Fruit fly (Drosophila melanogaster) whole organism, embryonic: ENCODE measurements around the gene CG8958.
A peak's percentile ranks its signal among the peaks of the same experiment; 100 is the strongest.

Experiments used
- Bgb ChIP-seq: fragments of 200-800 bp; sonication (Bioruptor generic); IDR thresholded peaks from 2 replicates; pipeline ENCODE4 v1.3.6; 2022; ENCODE audit warnings: missing biosample characterization, missing genetic modification characterization; ENCODE audit not compliant: partially characterized antibody
- BtbVII ChIP-seq: fragments of 200-800 bp; sonication (Bioruptor generic); optimal IDR thresholded peaks from 3 replicates; lab custom pipeline; 2017; ENCODE audit warnings: missing biosample characterization, mild to moderate bottlenecking, missing genetic modification characterization
- CG11093 ChIP-seq: fragments of 200-800 bp; sonication (Bioruptor generic); IDR thresholded peaks from 3 replicates; pipeline ENCODE4 v1.3.6; 2022; ENCODE audit warnings: missing biosample characterization, missing genetic modification characterization
- CG12391 ChIP-seq: fragments of 200-800 bp; sonication (Bioruptor generic); optimal IDR thresholded peaks from 3 replicates; lab custom pipeline; 2018; ENCODE audit warnings: missing biosample characterization, mild to moderate bottlenecking, missing genetic modification characterization, moderate library complexity
- CG13123 ChIP-seq: fragments of 200-800 bp; sonication (Bioruptor generic); optimal IDR thresholded peaks from 2 replicates; lab custom pipeline; 2016; ENCODE audit warnings: missing biosample characterization, missing genetic modification characterization
- CG13775 ChIP-seq: fragments of 200-800 bp; sonication (Bioruptor generic); optimal IDR thresholded peaks from 3 replicates; lab custom pipeline; 2017; ENCODE audit warnings: missing biosample characterization, mild to moderate bottlenecking, missing genetic modification characterization
- CG14014 ChIP-seq: fragments of 200-800 bp; sonication (Bioruptor generic); IDR thresholded peaks from 2 replicates; pipeline ENCODE4 v1.3.6; 2022; ENCODE audit warnings: missing biosample characterization, missing genetic modification characterization
- CG14667 ChIP-seq: fragments of 200-800 bp; sonication (Bioruptor generic); IDR thresholded peaks from 2 replicates; pipeline ENCODE4 v1.3.6; 2022; ENCODE audit warnings: missing biosample characterization, missing genetic modification characterization
- CG17802 ChIP-seq: fragments of 200-800 bp; sonication (Bioruptor generic); optimal IDR thresholded peaks from 2 replicates; lab custom pipeline; 2018; ENCODE audit warnings: missing biosample characterization, mild to moderate bottlenecking, missing genetic modification characterization, moderate library complexity
- CG2199 ChIP-seq: fragments of 200-800 bp; sonication (Bioruptor generic); IDR thresholded peaks from 3 replicates; pipeline ENCODE4 v1.3.6; 2022; ENCODE audit warnings: missing biosample characterization, missing genetic modification characterization
- CG2889 ChIP-seq: fragments of 200-800 bp; sonication (Bioruptor generic); IDR thresholded peaks from 3 replicates; pipeline ENCODE4 v1.3.6; 2022; ENCODE audit warnings: missing biosample characterization, missing genetic modification characterization
- CG30403 ChIP-seq: fragments of 200-800 bp; sonication (Bioruptor generic); optimal IDR thresholded peaks from 3 replicates; lab custom pipeline; 2016; ENCODE audit warnings: missing biosample characterization, missing genetic modification characterization
- CG3065 ChIP-seq: fragments of 200-800 bp; sonication (Bioruptor generic); optimal IDR thresholded peaks from 2 replicates; lab custom pipeline; 2016; ENCODE audit warnings: missing biosample characterization, missing genetic modification characterization
- CG3407 ChIP-seq: fragments of 200-800 bp; sonication (Bioruptor generic); optimal IDR thresholded peaks from 2 replicates; lab custom pipeline; 2018; ENCODE audit warnings: missing biosample characterization, mild to moderate bottlenecking, missing genetic modification characterization
- CG43689 ChIP-seq: fragments of 200-800 bp; sonication (Bioruptor generic); IDR thresholded peaks from 2 replicates; pipeline ENCODE4 v1.3.6; 2022; ENCODE audit warnings: missing biosample characterization, missing genetic modification characterization
- CG4707 ChIP-seq: fragments of 200-800 bp; sonication (Bioruptor generic); optimal IDR thresholded peaks from 2 replicates; lab custom pipeline; 2018; ENCODE audit warnings: missing biosample characterization, mild to moderate bottlenecking, missing genetic modification characterization, moderate library complexity
- CG4730 ChIP-seq: fragments of 200-800 bp; sonication (Bioruptor generic); IDR thresholded peaks from 2 replicates; pipeline ENCODE4 v1.3.6; 2022; ENCODE audit warnings: missing biosample characterization, missing genetic modification characterization
- CG5180 ChIP-seq: fragments of 200-800 bp; sonication (Bioruptor generic); optimal IDR thresholded peaks from 3 replicates; lab custom pipeline; 2017; ENCODE audit warnings: missing biosample characterization, missing genetic modification characterization, mild to moderate bottlenecking, moderate library complexity, missing genetic modification reagents
- CG6654 ChIP-seq: fragments of 200-800 bp; sonication (Bioruptor generic); optimal IDR thresholded peaks from 2 replicates; lab custom pipeline; 2017; ENCODE audit warnings: missing biosample characterization, mild to moderate bottlenecking, missing genetic modification characterization
- CG6813 ChIP-seq: fragments of 200-800 bp; sonication (Bioruptor generic); optimal IDR thresholded peaks from 2 replicates; lab custom pipeline; 2017; ENCODE audit warnings: missing biosample characterization, missing genetic modification characterization, mild to moderate bottlenecking, moderate library complexity, missing genetic modification reagents
- CG7556 ChIP-seq: fragments of 200-800 bp; sonication (Bioruptor generic); optimal IDR thresholded peaks from 2 replicates; lab custom pipeline; 2017; ENCODE audit warnings: missing biosample characterization, mild to moderate bottlenecking, missing genetic modification characterization
- CG8290 ChIP-seq, 3 experiments: fragments of 200-800 bp; sonication (Bioruptor generic); optimal IDR thresholded peaks; 2 replicates each; lab custom pipeline; 2016 to 2019; ENCODE audit warnings: missing biosample characterization in 3 of 3, missing genetic modification characterization in 3 of 3, mild to moderate bottlenecking in 2 of 3, moderate library complexity in 1 of 3
- D19B ChIP-seq: fragments of 200-800 bp; sonication (Bioruptor generic); optimal IDR thresholded peaks from 2 replicates; lab custom pipeline; 2017; ENCODE audit warnings: missing biosample characterization, mild to moderate bottlenecking, missing genetic modification characterization
- Deaf1 ChIP-seq: fragments of 200-800 bp; optimal IDR thresholded peaks from 3 replicates; lab custom pipeline; 2019; ENCODE audit warnings: missing biosample characterization, mild to moderate bottlenecking, missing genetic modification characterization, moderate library complexity
- Dll ChIP-seq: fragments of 200-800 bp; sonication (Bioruptor generic); IDR thresholded peaks from 4 replicates; pipeline ENCODE4 v1.3.6; 2022; ENCODE audit warnings: missing biosample characterization, missing genetic modification characterization; ENCODE audit not compliant: partially characterized antibody
- E2f2 ChIP-seq: fragments of 200-800 bp; sonication (Bioruptor generic); IDR thresholded peaks from 2 replicates; pipeline ENCODE4 v1.3.6; 2022; ENCODE audit warnings: missing biosample characterization, missing genetic modification characterization
- Elba2 ChIP-seq: fragments of 200-800 bp; sonication (Bioruptor generic); optimal IDR thresholded peaks from 3 replicates; lab custom pipeline; 2016; ENCODE audit warnings: missing biosample characterization, missing genetic modification characterization
- Ets65A ChIP-seq: fragments of 200-800 bp; sonication (Bioruptor generic); peaks from one replicate; lab custom pipeline; 2016; ENCODE audit warnings: missing biosample characterization, missing genetic modification characterization
- Fer1 ChIP-seq: fragments of 200-800 bp; sonication (Bioruptor generic); optimal IDR thresholded peaks from 2 replicates; lab custom pipeline; 2017; ENCODE audit warnings: missing biosample characterization, mild to moderate bottlenecking, missing genetic modification characterization
- HLH3B ChIP-seq: fragments of 200-800 bp; sonication (Bioruptor generic); IDR thresholded peaks from 2 replicates; pipeline ENCODE4 v1.3.6; 2022; ENCODE audit warnings: missing biosample characterization, missing genetic modification characterization
- Hr39 ChIP-seq: fragments of >200 bp; optimal IDR thresholded peaks from 2 replicates; lab custom pipeline; 2017
- Kr ChIP-seq: fragments of 200-800 bp; sonication (Bioruptor generic); optimal IDR thresholded peaks from 2 replicates; lab custom pipeline; 2017; ENCODE audit warnings: missing biosample characterization, mild to moderate bottlenecking, missing genetic modification characterization
- Rx ChIP-seq: fragments of 200-800 bp; sonication (Bioruptor generic); IDR thresholded peaks from 2 replicates; pipeline ENCODE4 v1.3.6; 2022; ENCODE audit warnings: missing biosample characterization, missing genetic modification characterization
- Six4 ChIP-seq: fragments of 200-800 bp; sonication (Bioruptor generic); optimal IDR thresholded peaks from 2 replicates; lab custom pipeline; 2016; ENCODE audit warnings: missing biosample characterization, missing genetic modification characterization
- al ChIP-seq: fragments of 200-800 bp; sonication (Bioruptor generic); IDR thresholded peaks from 2 replicates; pipeline ENCODE4 v1.3.6; 2022; ENCODE audit warnings: missing biosample characterization, missing genetic modification characterization
- ash1 ChIP-seq: fragments of 200-800 bp; sonication (Bioruptor generic); optimal IDR thresholded peaks from 2 replicates; lab custom pipeline; 2018; ENCODE audit warnings: missing biosample characterization, mild to moderate bottlenecking, missing genetic modification characterization
- chm ChIP-seq: fragments of 200-800 bp; sonication (Bioruptor generic); IDR thresholded peaks from 2 replicates; pipeline ENCODE4 v1.3.6; 2022; ENCODE audit warnings: missing biosample characterization, missing genetic modification characterization
- dati ChIP-seq: fragments of 200-800 bp; sonication (Bioruptor generic); IDR thresholded peaks from 2 replicates; pipeline ENCODE4 v1.3.6; 2022; ENCODE audit warnings: missing biosample characterization, missing genetic modification characterization
- ems ChIP-seq: fragments of 200-800 bp; sonication (Bioruptor generic); optimal IDR thresholded peaks from 3 replicates; lab custom pipeline; 2016; ENCODE audit warnings: missing biosample characterization, missing genetic modification characterization
- hbn ChIP-seq: fragments of 200-800 bp; sonication (Bioruptor generic); IDR thresholded peaks from 2 replicates; pipeline ENCODE4 v1.3.6; 2022; ENCODE audit warnings: missing biosample characterization, missing genetic modification characterization; ENCODE audit not compliant: partially characterized antibody
- ind ChIP-seq: fragments of 200-800 bp; sonication (Bioruptor generic); optimal IDR thresholded peaks from 3 replicates; lab custom pipeline; 2016; ENCODE audit warnings: missing biosample characterization, missing genetic modification characterization
- jigr1 ChIP-seq: fragments of 200-800 bp; sonication (Bioruptor generic); IDR thresholded peaks from 3 replicates; pipeline ENCODE4 v1.3.6; 2022; ENCODE audit warnings: missing biosample characterization, missing genetic modification characterization
- klu ChIP-seq: fragments of 200-800 bp; sonication (Bioruptor generic); IDR thresholded peaks from 2 replicates; pipeline ENCODE4 v1.3.6; 2022; ENCODE audit warnings: missing biosample characterization, missing genetic modification characterization
- nom ChIP-seq: fragments of 200-800 bp; sonication (Bioruptor generic); optimal IDR thresholded peaks from 2 replicates; lab custom pipeline; 2017; ENCODE audit warnings: missing biosample characterization, missing genetic modification characterization, mild to moderate bottlenecking, moderate library complexity, missing genetic modification reagents
- pzg ChIP-seq: fragments of 200-800 bp; sonication (Bioruptor generic); optimal IDR thresholded peaks from 3 replicates; lab custom pipeline; 2018; ENCODE audit warnings: missing biosample characterization, mild to moderate bottlenecking, missing genetic modification characterization, moderate library complexity
- sima ChIP-seq: fragments of 200-800 bp; sonication (Bioruptor generic); optimal IDR thresholded peaks from 2 replicates; lab custom pipeline; 2016; ENCODE audit warnings: missing biosample characterization, missing genetic modification characterization
- tx ChIP-seq: fragments of 200-800 bp; sonication (Bioruptor generic); optimal IDR thresholded peaks from 2 replicates; lab custom pipeline; 2016; ENCODE audit warnings: missing biosample characterization, missing genetic modification characterization
- wdn ChIP-seq: fragments of 200-800 bp; sonication (Bioruptor generic); IDR thresholded peaks from 2 replicates; pipeline ENCODE4 v1.3.6; 2022; ENCODE audit warnings: missing biosample characterization, missing genetic modification characterization
- z ChIP-seq: fragments of 200-800 bp; sonication (Bioruptor generic); IDR thresholded peaks from 3 replicates; pipeline ENCODE4 v1.3.6; 2022; ENCODE audit warnings: missing biosample characterization, missing genetic modification characterization
- zf30C ChIP-seq: fragments of 200-800 bp; sonication (Bioruptor generic); optimal IDR thresholded peaks from 3 replicates; lab custom pipeline; 2018; ENCODE audit warnings: missing biosample characterization, mild to moderate bottlenecking, missing genetic modification characterization

Gene CG8958

dm6 chrX:16102338-16103218 is 19.5 kb downstream of the CG8958 start (continued):
- TF ChIP-seq CG4707 (no peak), al (GFP tag; lab: Robert Waterston, UW) (peak; percentile 21; the same call in 1 of the 2 replicates), CG6813 (GFP tag; lab: Kevin White, UChicago) (no peak), zf30C (GFP tag; lab: Kevin White, UChicago) (no peak), CG7556 (peak; percentile 23), CG13123 (GFP tag; lab: Kevin White, UChicago) (no peak), CG4730 (GFP tag; lab: Robert Waterston, UW) (no peak), ash1 (no peak), CG8290 (GFP tag; optimal IDR thresholded peaks at IDR 0.05; lab: Kevin White, UChicago) (no peak), CG8290 (tag; optimal IDR thresholded peaks at IDR 0.05; lab: Kevin White, UChicago) (peak in 1 of 2 experiments; percentile 38), CG14667 (no peak), jigr1 (no peak), Fer1 (no peak), CG12391 (tag; lab: Kevin White, UChicago) (peak; percentile 1), Dll (GFP tag; lab: Robert Waterston, UW) (no peak), z (no peak), CG17802 (no peak), HLH3B (GFP tag; lab: Robert Waterston, UW) (no peak), hbn (GFP tag; lab: Robert Waterston, UW) (no peak), CG2889 (GFP tag; lab: Robert Waterston, UW) (no peak), CG5180 (GFP tag; lab: Kevin White, UChicago) (no peak), dati (no peak), klu (GFP tag; lab: Robert Waterston, UW) (no peak), CG13775 (GFP tag; lab: Kevin White, UChicago) (no peak), Bgb (GFP tag; lab: Robert Waterston, UW) (no peak), E2f2 (GFP tag; lab: Robert Waterston, UW) (no peak), Elba2 (GFP tag; lab: Kevin White, UChicago) (no peak), CG3065 (no peak), Rx (GFP tag; lab: Robert Waterston, UW) (no peak), CG30403 (peak; percentile 20), nom (GFP tag; lab: Kevin White, UChicago) (no peak), tx (GFP tag; lab: Kevin White, UChicago) (no peak), Ets65A (GFP tag; lab: Kevin White, UChicago) (peak; percentile 49), Hr39 (no peak), ems (GFP tag; lab: Kevin White, UChicago) (no peak), chm (GFP tag; lab: Robert Waterston, UW) (no peak), Kr (GFP tag; lab: Kevin White, UChicago) (no peak), BtbVII (peak; percentile 31), CG2199 (GFP tag; lab: Robert Waterston, UW) (no peak), D19B (peak; percentile 69), Six4 (GFP tag; lab: Kevin White, UChicago) (no peak), ind (GFP tag; lab: Kevin White, UChicago) (peak; percentile 14), wdn (GFP tag; lab: Robert Waterston, UW) (0 out of 2 replicates have a peak, but pooled peaks have one; percentile 38), CG43689 (GFP tag; lab: Robert Waterston, UW) (no peak), CG11093 (GFP tag; lab: Robert Waterston, UW) (no peak), Deaf1 (tag; lab: Kevin White, UChicago) (no peak), pzg (GFP tag; lab: Kevin White, UChicago) (no peak), CG6654 (GFP tag; lab: Kevin White, UChicago) (no peak), sima (no peak), CG3407 (GFP tag; lab: Kevin White, UChicago) (no peak), CG14014 (peak; percentile 45; the same call in 1 of the 2 replicates)
